Comparison of ENCODE assay signal across 7 worm cellular contexts in the genomic region with DNA sequence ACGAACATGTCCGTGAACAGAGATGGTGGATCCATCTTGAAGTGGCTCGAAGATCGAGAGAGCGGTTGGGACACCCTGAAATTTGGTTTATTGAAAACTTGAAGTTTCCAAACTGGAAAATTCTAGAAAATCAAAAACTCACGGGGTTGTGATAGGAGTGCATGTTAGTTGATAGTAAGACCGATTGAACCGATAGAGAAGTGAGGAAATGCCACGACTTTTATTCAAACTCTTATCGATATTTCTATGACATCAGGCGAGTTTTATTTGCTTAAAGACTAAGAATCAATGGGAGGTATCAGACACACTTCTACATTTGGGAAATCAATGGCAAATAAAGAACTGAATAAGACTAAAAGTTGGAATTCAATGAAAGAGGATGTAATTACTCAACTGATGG.
TF ChIP-seq lines count a peak whose summit lies in the region.

A gene (minus strand): TSS at position 272 of the 400 bp plus-strand sequence.

TF ChIP-seq in whole organism, L1 larva, 84 proteins besides CTCF, POLR2A, EP300 and RAD21:
- TF ChIP-seq unc-98 (GFP tag; IDR thresholded peaks at IDR 0.05; lab: Robert Waterston, UW) (no peak), lin-35 (GFP tag; optimal IDR thresholded peaks at IDR 0.05; lab: Kevin White, UChicago) (peak in 1 of 2 experiments; percentile 47), nhr-20 (tag; optimal IDR thresholded peaks at IDR 0.05; lab: Kevin White, UChicago) (peak; percentile 5), elt-2 (tag; optimal IDR thresholded peaks at IDR 0.05; lab: Kevin White, UChicago) (peak; percentile 87), sptf-1 (tag; optimal IDR thresholded peaks at IDR 0.05; lab: Kevin White, UChicago) (no peak), snu-23 (GFP tag; optimal IDR thresholded peaks at IDR 0.05; lab: Kevin White, UChicago) (no peak), pqm-1 (tag; optimal IDR thresholded peaks at IDR 0.05; lab: Kevin White, UChicago) (peak; percentile 81), jun-1 (tag; optimal IDR thresholded peaks at IDR 0.05; lab: Kevin White, UChicago) (peak; percentile 39)

TF ChIP-seq in whole organism, L2 larva, 48 proteins besides CTCF, POLR2A, EP300 and RAD21:
- TF ChIP-seq nhr-21 (tag; optimal IDR thresholded peaks at IDR 0.05; lab: Kevin White, UChicago): no peak
- no peak for TF ChIP-seq ztf-11 (tag; optimal IDR thresholded peaks at IDR 0.05; lab: Kevin White, UChicago)
- TF ChIP-seq fos-1 (tag; optimal IDR thresholded peaks at IDR 0.05; lab: Kevin White, UChicago): peak; percentile 87
- TF ChIP-seq crh-2 (tag; optimal IDR thresholded peaks at IDR 0.05; lab: Kevin White, UChicago): peak; percentile 55
- TF ChIP-seq F13H6.1 (tag; optimal IDR thresholded peaks at IDR 0.05; lab: Kevin White, UChicago): peak; percentile 1
- TF ChIP-seq gmeb-1 (tag; optimal IDR thresholded peaks at IDR 0.05; lab: Kevin White, UChicago): peak; percentile 33
- TF ChIP-seq nhr-23 (tag; optimal IDR thresholded peaks at IDR 0.05; lab: Kevin White, UChicago): no peak
- peak; percentile 66 for TF ChIP-seq sma-9 (GFP tag; optimal IDR thresholded peaks at IDR 0.05; lab: Kevin White, UChicago)
- TF ChIP-seq sma-9 (tag; optimal IDR thresholded peaks at IDR 0.05; lab: Kevin White, UChicago): no peak
- TF ChIP-seq skn-1 (tag; optimal IDR thresholded peaks at IDR 0.05; lab: Kevin White, UChicago): no peak
TF ChIP-seq in whole organism, L2 larva: peak in this region for 5.

TF ChIP-seq in whole organism, L3 larva, 47 proteins besides CTCF, POLR2A, EP300 and RAD21:
- TF ChIP-seq elt-2 (tag; optimal IDR thresholded peaks at IDR 0.05; lab: Kevin White, UChicago): peak; percentile 95
- no peak for TF ChIP-seq lsy-12 (tag; optimal IDR thresholded peaks at IDR 0.05; lab: Kevin White, UChicago)
- no peak for TF ChIP-seq nhr-67 (tag; optimal IDR thresholded peaks at IDR 0.05; lab: Kevin White, UChicago)
- no peak for TF ChIP-seq daf-12 (tag; optimal IDR thresholded peaks at IDR 0.05; lab: Kevin White, UChicago)
- TF ChIP-seq egl-5 (tag; optimal IDR thresholded peaks at IDR 0.05; lab: Kevin White, UChicago): no peak
- no peak for TF ChIP-seq sea-2 (GFP tag; optimal IDR thresholded peaks at IDR 0.05; lab: Kevin White, UChicago)
- TF ChIP-seq nhr-25 (tag; optimal IDR thresholded peaks at IDR 0.05; lab: Kevin White, UChicago): no peak
- no peak for TF ChIP-seq nhr-76 (tag; optimal IDR thresholded peaks at IDR 0.05; lab: Kevin White, UChicago)
- no peak for TF ChIP-seq hmg-11 (tag; optimal IDR thresholded peaks at IDR 0.05; lab: Kevin White, UChicago)
- no peak for TF ChIP-seq ceh-82 (tag; optimal IDR thresholded peaks at IDR 0.05; lab: Kevin White, UChicago)
- TF ChIP-seq nhr-12 (tag; optimal IDR thresholded peaks at IDR 0.05; lab: Kevin White, UChicago): no peak
- TF ChIP-seq pqm-1 (tag; optimal IDR thresholded peaks at IDR 0.05; lab: Kevin White, UChicago): peak; percentile 89
- TF ChIP-seq pha-4 (tag; optimal IDR thresholded peaks at IDR 0.05; lab: Kevin White, UChicago): peak; percentile 59
- TF ChIP-seq fkh-10 (GFP tag; optimal IDR thresholded peaks at IDR 0.05; lab: Kevin White, UChicago): no peak
- TF ChIP-seq jun-1 (tag; optimal IDR thresholded peaks at IDR 0.05; lab: Kevin White, UChicago): peak; percentile 26

TF ChIP-seq in whole organism, L4 larva, 104 proteins besides CTCF, POLR2A, EP300 and RAD21 (continues in another document):
- TF ChIP-seq spr-3 (GFP tag; optimal IDR thresholded peaks at IDR 0.05; lab: Kevin White, UChicago) (no peak), dpl-1 (GFP tag; optimal IDR thresholded peaks at IDR 0.05; lab: Kevin White, UChicago) (no peak), ceh-44 (GFP tag; IDR thresholded peaks at IDR 0.05; lab: Robert Waterston, UW) (no peak), snpc-4 (tag; optimal IDR thresholded peaks at IDR 0.05; lab: Kevin White, UChicago) (no peak), lsy-2 (tag; optimal IDR thresholded peaks at IDR 0.05; lab: Kevin White, UChicago) (peak in 1 of 2 experiments; percentile 29), ceh-28 (tag; optimal IDR thresholded peaks at IDR 0.05; lab: Kevin White, UChicago) (no peak), fkh-10 (GFP tag; optimal IDR thresholded peaks at IDR 0.05; lab: Kevin White, UChicago) (no peak), hmg-1.1 (GFP tag; IDR thresholded peaks at IDR 0.05; lab: Robert Waterston, UW) (no peak), Y5F2A.4 (GFP tag; optimal IDR thresholded peaks at IDR 0.05; lab: Kevin White, UChicago) (no peak), zfp-2 (tag; optimal IDR thresholded peaks at IDR 0.05; lab: Kevin White, UChicago) (no peak), duxl-1 (tag; optimal IDR thresholded peaks at IDR 0.05; lab: Kevin White, UChicago; ENCODE audit: poor library complexity) (peak; percentile 7), attf-4 (tag; optimal IDR thresholded peaks at IDR 0.05; lab: Kevin White, UChicago) (no peak), nhr-102 (tag; optimal IDR thresholded peaks at IDR 0.05; lab: Kevin White, UChicago) (no peak), lin-13 (GFP tag; optimal IDR thresholded peaks at IDR 0.05; lab: Kevin White, UChicago) (peak; percentile 6), T20F7.1 (GFP tag; optimal IDR thresholded peaks at IDR 0.05; lab: Kevin White, UChicago) (no peak)

TF ChIP-seq in whole organism, late embryonic, 69 proteins besides CTCF, POLR2A, EP300 and RAD21:
- TF ChIP-seq ceh-18 (tag; optimal IDR thresholded peaks at IDR 0.05; lab: Kevin White, UChicago) (no peak), zip-5 (tag; optimal IDR thresholded peaks at IDR 0.05; lab: Kevin White, UChicago) (no peak), tbx-2 (tag; optimal IDR thresholded peaks at IDR 0.05; lab: Kevin White, UChicago) (no peak), elt-2 (tag; optimal IDR thresholded peaks at IDR 0.05; lab: Kevin White, UChicago) (peak; percentile 61), nfya-1 (tag; optimal IDR thresholded peaks at IDR 0.05; lab: Kevin White, UChicago) (no peak), unc-55 (GFP tag; optimal IDR thresholded peaks at IDR 0.05; lab: Kevin White, UChicago) (no peak)

TF ChIP-seq in whole organism, midembryonic, 9 proteins besides CTCF, POLR2A, EP300 and RAD21:
- TF ChIP-seq cog-1 (tag; optimal IDR thresholded peaks at IDR 0.05; lab: Kevin White, UChicago) (no peak), T22C8.4 (GFP tag; IDR thresholded peaks at IDR 0.05; lab: Robert Waterston, UW) (0 out of 2 replicates have a peak, but pooled peaks have one; percentile 12)

TF ChIP-seq in whole organism, young adult, 124 proteins besides CTCF, POLR2A, EP300 and RAD21:
- no peak for TF ChIP-seq lin-26 (GFP tag; IDR thresholded peaks at IDR 0.05; lab: Robert Waterston, UW)
- no peak for TF ChIP-seq lsl-1 (GFP tag; optimal IDR thresholded peaks at IDR 0.05; lab: Kevin White, UChicago)
- 0 out of 2 replicates have a peak, but pooled peaks have one; percentile 4 for TF ChIP-seq dox-1 (GFP tag; IDR thresholded peaks at IDR 0.05; lab: Robert Waterston, UW)
- TF ChIP-seq hsf-1 (GFP tag; IDR thresholded peaks at IDR 0.05; lab: Robert Waterston, UW): peak; percentile 60; the same call in 1 of the 2 replicates
- TF ChIP-seq nhr-80 (tag; optimal IDR thresholded peaks at IDR 0.05; lab: Kevin White, UChicago): peak; percentile 84
- TF ChIP-seq zim-3 (tag; optimal IDR thresholded peaks at IDR 0.05; lab: Kevin White, UChicago): no peak
- TF ChIP-seq ztf-3 (GFP tag; optimal IDR thresholded peaks at IDR 0.05; lab: Kevin White, UChicago): no peak
- TF ChIP-seq atf-7 (tag; optimal IDR thresholded peaks at IDR 0.05; lab: Kevin White, UChicago): peak; percentile 55
- TF ChIP-seq attf-3 (GFP tag; conservative IDR thresholded peaks at IDR 0.05; lab: Robert Waterston, UW): no peak
- TF ChIP-seq ceh-100 (GFP tag; IDR thresholded peaks at IDR 0.05; lab: Robert Waterston, UW): no peak
- TF ChIP-seq die-1 (tag; optimal IDR thresholded peaks at IDR 0.05; lab: Kevin White, UChicago): no peak
- no peak for TF ChIP-seq somi-1 (GFP tag; optimal IDR thresholded peaks at IDR 0.05; lab: Kevin White, UChicago)
